Worm (Caenorhabditis elegans) whole organism, late embryonic: ENCODE results near the gene C52B9.8.

Experiments used
- C08G9.2 ChIP-seq: sonication (generic microtip); optimal IDR thresholded peaks from 2 replicates; lab custom pipeline; 2016; ENCODE audit warnings: mild to moderate bottlenecking, missing genetic modification characterization, moderate library complexity, missing compliant biosample characterization
- C38D4.7 ChIP-seq: fragments of 200-800 bp; sonication (Bioruptor generic); optimal IDR thresholded peaks from 2 replicates; lab custom pipeline; 2018; ENCODE audit warnings: mild to moderate bottlenecking, missing genetic modification characterization, moderate library complexity, missing compliant biosample characterization
- K09A11.1 ChIP-seq: sonication (generic microtip); optimal IDR thresholded peaks from 2 replicates; lab custom pipeline; 2017; ENCODE audit warnings: antibody characterized with exemption, mild to moderate bottlenecking, missing genetic modification characterization, missing compliant biosample characterization; ENCODE audit not compliant: insufficient read depth
- Y22D7AL.16 ChIP-seq: sonication (generic microtip); optimal IDR thresholded peaks from 2 replicates; lab custom pipeline; 2016; ENCODE audit warnings: missing genetic modification characterization, missing compliant biosample characterization
- ahr-1 ChIP-seq: sonication (generic microtip); optimal IDR thresholded peaks from 2 replicates; lab custom pipeline; 2016; ENCODE audit warnings: missing genetic modification characterization, missing compliant biosample characterization
- ama-1 ChIP-seq: fragments of 150-350 bp; optimal IDR thresholded peaks from 2 replicates; lab custom pipeline; 2014
- ceh-14 ChIP-seq: sonication (generic microtip); optimal IDR thresholded peaks from 2 replicates; lab custom pipeline; 2016; ENCODE audit warnings: missing genotype, missing genetic modification characterization, missing compliant biosample characterization
- ceh-22 ChIP-seq: sonication (generic microtip); optimal IDR thresholded peaks from 2 replicates; lab custom pipeline; 2017; ENCODE audit warnings: missing biosample characterization, missing genetic modification characterization
- ceh-30 ChIP-seq: fragments of 150-350 bp; optimal IDR thresholded peaks from 2 replicates; lab custom pipeline; 2014; ENCODE audit warnings: missing biosample characterization, missing genetic modification characterization
- ceh-34 ChIP-seq: sonication (generic microtip); optimal IDR thresholded peaks from 2 replicates; lab custom pipeline; 2016; ENCODE audit warnings: mild to moderate bottlenecking, missing genetic modification characterization, missing compliant biosample characterization
- ceh-45 ChIP-seq: fragments of 200-800 bp; sonication (Bioruptor generic); IDR thresholded peaks from 2 replicates; pipeline ENCODE4 v1.3.6; 2022; ENCODE audit warnings: missing genetic modification reagents, missing genetic modification characterization, missing compliant biosample characterization
- ceh-48 ChIP-seq: sonication (generic microtip); optimal IDR thresholded peaks from 2 replicates; lab custom pipeline; 2016; ENCODE audit warnings: missing genetic modification characterization, inconsistent platforms, missing compliant biosample characterization
- ceh-9 ChIP-seq: sonication (generic microtip); optimal IDR thresholded peaks from 2 replicates; lab custom pipeline; 2016; ENCODE audit warnings: mild to moderate bottlenecking, missing genetic modification characterization, inconsistent platforms, missing compliant biosample characterization
- che-1 ChIP-seq: sonication (generic microtip); optimal IDR thresholded peaks from 2 replicates; lab custom pipeline; 2016; ENCODE audit warnings: mild to moderate bottlenecking, missing genetic modification characterization, missing compliant biosample characterization
- dve-1 ChIP-seq: sonication (generic microtip); optimal IDR thresholded peaks from 2 replicates; lab custom pipeline; 2017; ENCODE audit warnings: antibody characterized with exemption, mild to moderate bottlenecking, missing genetic modification characterization, missing compliant biosample characterization
- elt-4 ChIP-seq: sonication (generic microtip); optimal IDR thresholded peaks from 2 replicates; lab custom pipeline; 2016; ENCODE audit warnings: missing genetic modification characterization, missing compliant biosample characterization
- ets-4 ChIP-seq: sonication (generic microtip); optimal IDR thresholded peaks from 2 replicates; lab custom pipeline; 2016; ENCODE audit warnings: missing genetic modification characterization, missing compliant biosample characterization
- fkh-6 ChIP-seq: sonication (generic microtip); optimal IDR thresholded peaks from 2 replicates; lab custom pipeline; 2016; ENCODE audit warnings: missing genetic modification characterization, missing compliant biosample characterization
- gmeb-2 ChIP-seq: sonication (generic microtip); optimal IDR thresholded peaks from 2 replicates; lab custom pipeline; 2016; ENCODE audit warnings: missing genetic modification characterization, inconsistent platforms, missing compliant biosample characterization
- hlh-13 ChIP-seq: fragments of 200-800 bp; sonication (Bioruptor generic); optimal IDR thresholded peaks from 2 replicates; lab custom pipeline; 2018; ENCODE audit warnings: mild to moderate bottlenecking, missing genetic modification characterization, missing compliant biosample characterization
- hlh-6 ChIP-seq: sonication (generic microtip); optimal IDR thresholded peaks from 2 replicates; lab custom pipeline; 2016; ENCODE audit warnings: missing genotype, missing genetic modification characterization, missing compliant biosample characterization
- hlh-8 ChIP-seq: sonication (generic microtip); optimal IDR thresholded peaks from 2 replicates; lab custom pipeline; 2016; ENCODE audit warnings: missing genotype, missing genetic modification characterization, missing compliant biosample characterization
- mec-3 ChIP-seq: sonication (generic microtip); optimal IDR thresholded peaks from 2 replicates; lab custom pipeline; 2016; ENCODE audit warnings: borderline replicate concordance, missing genetic modification characterization, missing compliant biosample characterization
- nfya-1 ChIP-seq: sonication (generic microtip); optimal IDR thresholded peaks from 2 replicates; lab custom pipeline; 2017; ENCODE audit warnings: missing genetic modification characterization, mild to moderate bottlenecking, missing compliant biosample characterization, antibody characterized with exemption, moderate library complexity
- odd-2 ChIP-seq: sonication (generic microtip); optimal IDR thresholded peaks from 2 replicates; lab custom pipeline; 2017; ENCODE audit warnings: antibody characterized with exemption, mild to moderate bottlenecking, missing genetic modification characterization, missing compliant biosample characterization
- pha-2 ChIP-seq: sonication (generic microtip); optimal IDR thresholded peaks from 2 replicates; lab custom pipeline; 2017; ENCODE audit warnings: mild to moderate bottlenecking, missing genetic modification characterization, missing compliant biosample characterization
- ref-2 ChIP-seq: sonication (generic microtip); optimal IDR thresholded peaks from 2 replicates; lab custom pipeline; 2016; ENCODE audit warnings: missing genetic modification characterization, missing compliant biosample characterization
- sdc-2 ChIP-seq: sonication (generic microtip); optimal IDR thresholded peaks from 2 replicates; lab custom pipeline; 2016; ENCODE audit warnings: missing genotype, missing genetic modification characterization, missing compliant biosample characterization
- sox-2 ChIP-seq: fragments of 200-800 bp; sonication (Bioruptor generic); IDR thresholded peaks from 2 replicates; pipeline ENCODE4 v1.3.6; 2022; ENCODE audit warnings: missing genetic modification reagents, missing genetic modification characterization, missing compliant biosample characterization
- syd-9 ChIP-seq: sonication (generic microtip); optimal IDR thresholded peaks from 2 replicates; lab custom pipeline; 2016; ENCODE audit warnings: mild to moderate bottlenecking, missing genetic modification characterization, moderate library complexity, missing compliant biosample characterization
- unc-3 ChIP-seq, 2 experiments: fragments of 200-800 bp in 1 of 2; sonication (Bioruptor generic) in 1 of 2; sonication (generic microtip) in 1 of 2; conservative IDR thresholded peaks in 1 of 2; optimal IDR thresholded peaks in 1 of 2; 2 replicates each; pipeline versions ENCODE4 v1.3.6 to Lab custom; 2016 to 2022; ENCODE audit warnings: missing compliant biosample characterization in 2 of 2, missing genetic modification characterization in 2 of 2, missing genetic modification reagents in 1 of 2
- unc-42 ChIP-seq: sonication (generic microtip); optimal IDR thresholded peaks from 2 replicates; lab custom pipeline; 2016; ENCODE audit warnings: missing genotype, missing genetic modification characterization, missing compliant biosample characterization

Gene C52B9.8

ce11 chrX:4265283-4265907, 46.2 kb downstream of the C52B9.8 start, which contains the start of gene coel-1 (continued):
- TF ChIP-seq che-1 (no peak), hlh-6 (tag; lab: Kevin White, UChicago) (no peak), C08G9.2 (no peak), sox-2 (GFP tag; lab: Robert Waterston, UW) (no peak), ets-4 (tag; lab: Kevin White, UChicago) (no peak), unc-3 (GFP tag; conservative IDR thresholded peaks at IDR 0.05; lab: Robert Waterston, UW) (no peak), unc-3 (tag; optimal IDR thresholded peaks at IDR 0.05; lab: Kevin White, UChicago) (no peak), syd-9 (peak; percentile 53), Y22D7AL.16 (tag; lab: Kevin White, UChicago) (no peak), ceh-34 (tag; lab: Kevin White, UChicago) (peak; percentile 50), ceh-45 (GFP tag; lab: Robert Waterston, UW) (no peak), odd-2 (tag; lab: Kevin White, UChicago) (no peak), ama-1 (no peak)

ce11 chrX:4263820-4264219, 47.7 kb downstream of the C52B9.8 start:
- no peak for TF ChIP-seq C38D4.7 (GFP tag; lab: Kevin White, UChicago)
- no peak for TF ChIP-seq ceh-14 (tag; lab: Kevin White, UChicago)
- TF ChIP-seq syd-9: no peak
- no peak for TF ChIP-seq ets-4 (tag; lab: Kevin White, UChicago)
- TF ChIP-seq mec-3 (tag; lab: Kevin White, UChicago): no peak
- TF ChIP-seq K09A11.1 (tag; lab: Kevin White, UChicago): no peak
- TF ChIP-seq C08G9.2: no peak
- no peak for TF ChIP-seq ceh-48 (tag; lab: Kevin White, UChicago)
- TF ChIP-seq pha-2: no peak
- TF ChIP-seq ceh-30 (tag; lab: Kevin White, UChicago): no peak
- TF ChIP-seq sdc-2 (tag; lab: Kevin White, UChicago): no peak
- TF ChIP-seq ceh-9 (tag; lab: Kevin White, UChicago): no peak
- no peak for TF ChIP-seq fkh-6 (tag; lab: Kevin White, UChicago)
- TF ChIP-seq dve-1 (tag; lab: Kevin White, UChicago): no peak
- no peak for TF ChIP-seq ahr-1
- TF ChIP-seq ceh-22 (tag; lab: Kevin White, UChicago): no peak
- TF ChIP-seq gmeb-2 (tag; lab: Kevin White, UChicago): no peak
- TF ChIP-seq elt-4 (tag; lab: Kevin White, UChicago): no peak

ce11 chrX:4260297-4260696, 51.3 kb downstream of the C52B9.8 start, which contains the start of gene C52B9.4:
Gene C52B9.4 (plus strand): TSS chrX:4260652.
- peak; percentile 16 for TF ChIP-seq nfya-1 (tag; lab: Kevin White, UChicago)
- TF ChIP-seq hlh-8 (tag; lab: Kevin White, UChicago): peak; percentile 3
- TF ChIP-seq unc-42 (tag; lab: Kevin White, UChicago): peak; percentile 11
- TF ChIP-seq ref-2 (tag; lab: Kevin White, UChicago): no peak
- no peak for TF ChIP-seq hlh-13 (GFP tag; lab: Kevin White, UChicago)
- TF ChIP-seq, all 69 proteins: peak for 3
